Worm (Caenorhabditis elegans): Measurements from ENCODE around the gene C31B8.9.
"Not testable (repeated sequence)": the region's sequence is repeated elsewhere in the genome, so short reads cannot be mapped to it uniquely, and the experiment has no call there.

DNA sequence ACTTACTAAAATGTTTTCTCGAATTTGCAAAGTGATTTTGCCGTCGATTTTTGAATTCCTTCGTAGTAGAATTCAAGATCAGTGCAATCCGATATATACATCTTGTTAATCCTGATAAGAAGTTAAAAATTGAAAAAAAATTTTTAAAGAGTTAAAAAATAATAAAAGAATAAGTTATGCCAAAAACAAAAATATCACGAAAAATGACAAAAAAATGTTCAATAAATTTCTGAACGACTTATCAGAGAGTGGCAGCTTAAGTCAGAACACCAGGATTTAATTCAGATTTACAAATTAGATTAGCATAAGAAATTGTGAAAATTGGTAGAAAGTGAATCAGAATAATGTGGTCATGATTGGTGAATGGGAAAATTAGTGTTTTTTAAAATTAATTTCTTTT, 39.3 kb upstream of the C31B8.9 start, which contains the start of gene srw-122:
- not testable (repeated sequence) for TF ChIP-seq lin-14 (GFP tag; optimal IDR thresholded peaks at IDR 0.05); vab-15 (tag; optimal IDR thresholded peaks at IDR 0.05); blmp-1 (tag; optimal IDR thresholded peaks at IDR 0.05); egl-27 (tag; optimal IDR thresholded peaks at IDR 0.05); nhr-12 (tag; optimal IDR thresholded peaks at IDR 0.05); sox-4 (tag; optimal IDR thresholded peaks at IDR 0.05); nhr-84 (tag; optimal IDR thresholded peaks at IDR 0.05); elt-3 (tag; optimal IDR thresholded peaks at IDR 0.05); skn-1 (tag; optimal IDR thresholded peaks at IDR 0.05); nhr-11 (tag; optimal IDR thresholded peaks at IDR 0.05); ztf-11 (tag; optimal IDR thresholded peaks at IDR 0.05); aly-2 (tag; optimal IDR thresholded peaks at IDR 0.05); mep-1 (tag; optimal IDR thresholded peaks at IDR 0.05)

Data from whole organism, L1 larva.